Fruit fly (Drosophila melanogaster): ENCODE results near the gene TTLL4B.
A peak's percentile ranks its signal among the peaks of the same experiment; 100 is the strongest.

The TTLL4B gene

DNA sequence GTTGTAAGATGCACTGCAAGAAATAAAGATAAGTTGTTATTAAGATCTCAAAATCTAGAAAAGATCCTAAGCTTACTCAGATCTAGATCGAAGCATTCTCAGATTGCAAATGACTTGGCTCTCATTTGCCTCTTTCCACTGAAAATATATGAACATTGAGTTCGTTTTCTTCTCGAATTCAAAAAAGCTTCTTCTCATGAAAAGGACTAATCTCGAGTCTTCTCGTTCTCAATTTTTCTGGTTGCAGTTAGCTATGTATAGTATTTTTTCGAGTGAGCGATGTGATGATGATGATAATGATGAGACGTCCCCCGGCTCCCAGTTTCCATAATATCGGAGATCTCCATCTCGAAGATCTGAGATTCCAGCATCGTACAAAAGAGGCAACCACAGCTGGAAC lies 6.1 kb upstream of the TTLL4B start (continued):
- peak; percentile 36 for TF ChIP-seq dsx (GFP tag; optimal IDR thresholded peaks at IDR 0.05; ENCODE audit: poor library complexity, severe bottlenecking)
- peak; percentile 37 for TF ChIP-seq CG10631 (GFP tag; optimal IDR thresholded peaks at IDR 0.05)
- peak; percentile 59 for TF ChIP-seq topi (GFP tag; optimal IDR thresholded peaks at IDR 0.05)
- peak; percentile 19 for TF ChIP-seq Ets96B (tag; optimal IDR thresholded peaks at IDR 0.05)
- peak; percentile 44 for TF ChIP-seq cyc (GFP tag; optimal IDR thresholded peaks at IDR 0.05)
- TF ChIP-seq Sox14 (GFP tag; optimal IDR thresholded peaks at IDR 0.05) = peak; percentile 24
- TF ChIP-seq Sox102F (GFP tag; optimal IDR thresholded peaks at IDR 0.05) = peak; percentile 39
- TF ChIP-seq acj6 (GFP tag; optimal IDR thresholded peaks at IDR 0.05) = peak; percentile 42
- peak; percentile 25 for TF ChIP-seq fd59A (GFP tag; optimal IDR thresholded peaks at IDR 0.05)
- TF ChIP-seq fkh (GFP tag; optimal IDR thresholded peaks at IDR 0.05) = no peak
- TF ChIP-seq Hr38 (GFP tag; optimal IDR thresholded peaks at IDR 0.05) = no peak
- no peak for TF ChIP-seq CG7368 (GFP tag; optimal IDR thresholded peaks at IDR 0.05)
- no peak for TF ChIP-seq CG9139 (GFP tag; optimal IDR thresholded peaks at IDR 0.05)
- TF ChIP-seq ss (GFP tag; optimal IDR thresholded peaks at IDR 0.05) = peak; percentile 21 to 24
- TF ChIP-seq Ets21C (GFP tag; optimal IDR thresholded peaks at IDR 0.05) = no peak
- peak; percentile 44 for TF ChIP-seq Hr39 (GFP tag; optimal IDR thresholded peaks at IDR 0.05)
- peak; percentile 37 for TF ChIP-seq CG3032 (tag; optimal IDR thresholded peaks at IDR 0.05)
- TF ChIP-seq Eip93F (GFP tag; optimal IDR thresholded peaks at IDR 0.05) = no peak
- TF ChIP-seq achi (GFP tag; optimal IDR thresholded peaks at IDR 0.05) = peak; percentile 27
- TF ChIP-seq CG6854 (GFP tag; optimal IDR thresholded peaks at IDR 0.05) = no peak
- no peak for TF ChIP-seq CG11294 (GFP tag; IDR thresholded peaks at IDR 0.05)
- TF ChIP-seq CG1621 (tag; optimal IDR thresholded peaks at IDR 0.05) = no peak
- peak; percentile 13 for TF ChIP-seq CG34406 (GFP tag; optimal IDR thresholded peaks at IDR 0.05)
- no peak for TF ChIP-seq CG16779 (tag; optimal IDR thresholded peaks at IDR 0.05)
- peak; percentile 34 for TF ChIP-seq CG6792 (GFP tag; optimal IDR thresholded peaks at IDR 0.05)
- TF ChIP-seq CG6808 (GFP tag; optimal IDR thresholded peaks at IDR 0.05) = peak; percentile 16
- TF ChIP-seq CG31627 (GFP tag; optimal IDR thresholded peaks at IDR 0.05) = peak; percentile 35
- no peak for TF ChIP-seq net (GFP tag; optimal IDR thresholded peaks at IDR 0.05)
- no peak for TF ChIP-seq CG15336 (GFP tag; IDR thresholded peaks at IDR 0.05)
- TF ChIP-seq CG6163 (GFP tag; IDR thresholded peaks at IDR 0.05) = peak; percentile 37; the same call in 1 of the 3 replicates
- no peak for TF ChIP-seq dac (GFP tag; optimal IDR thresholded peaks at IDR 0.05)
- peak; percentile 34 for TF ChIP-seq CG10669 (GFP tag; optimal IDR thresholded peaks at IDR 0.05)

DNA sequence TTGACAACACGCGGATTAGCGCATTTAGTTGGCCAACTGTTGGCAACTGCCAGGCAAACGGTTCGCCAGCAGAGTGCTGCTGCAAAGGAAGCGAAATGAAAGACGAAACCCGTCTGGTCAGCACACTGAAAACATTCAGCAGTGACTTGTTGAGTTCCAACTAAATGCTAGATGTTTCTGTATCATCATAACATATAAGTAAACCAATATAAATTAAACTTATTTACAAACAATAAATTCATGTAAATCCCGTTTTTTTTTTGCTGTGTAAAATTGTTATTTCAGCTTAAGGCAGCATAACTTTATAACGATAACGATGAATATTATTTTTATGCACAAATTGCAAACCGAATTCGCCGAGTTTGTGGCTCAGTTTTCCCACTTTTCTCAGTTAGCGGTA lies 4.3 kb upstream of the TTLL4B start:
- peak; percentile 26 for TF ChIP-seq dac (GFP tag; optimal IDR thresholded peaks at IDR 0.05)
- TF ChIP-seq eg (GFP tag; IDR thresholded peaks at IDR 0.05) = peak; percentile 71
- peak; percentile 45 for TF ChIP-seq Hr39 (GFP tag; optimal IDR thresholded peaks at IDR 0.05)
- TF ChIP-seq CG8632 (GFP tag; optimal IDR thresholded peaks at IDR 0.05) = peak; percentile 7
- TF ChIP-seq CG6163 (GFP tag; IDR thresholded peaks at IDR 0.05) = peak; percentile 71
- TF ChIP-seq Lpt (GFP tag; optimal IDR thresholded peaks at IDR 0.05) = peak; percentile 13
- TF ChIP-seq fd85E (GFP tag; optimal IDR thresholded peaks at IDR 0.05) = no peak
- peak; percentile 47 for TF ChIP-seq lz (GFP tag; optimal IDR thresholded peaks at IDR 0.05)
- no peak for TF ChIP-seq CG11762 (GFP tag; optimal IDR thresholded peaks at IDR 0.05; ENCODE audit: insufficient read depth)
- peak; percentile 23 for TF ChIP-seq vri (GFP tag; optimal IDR thresholded peaks at IDR 0.05)
- no peak for TF ChIP-seq dsx (GFP tag; optimal IDR thresholded peaks at IDR 0.05; ENCODE audit: poor library complexity, severe bottlenecking)
- peak; percentile 62 for TF ChIP-seq esn (GFP tag; optimal IDR thresholded peaks at IDR 0.05)
- peak; percentile 28 for TF ChIP-seq CG6792 (GFP tag; optimal IDR thresholded peaks at IDR 0.05)
- peak; percentile 50 for TF ChIP-seq pdm3 (GFP tag; optimal IDR thresholded peaks at IDR 0.05)
- no peak for TF ChIP-seq CG7368 (GFP tag; optimal IDR thresholded peaks at IDR 0.05)
- no peak for TF ChIP-seq CG11902 (GFP tag; optimal IDR thresholded peaks at IDR 0.05)
- peak; percentile 59 for TF ChIP-seq OdsH (GFP tag; optimal IDR thresholded peaks at IDR 0.05)
- peak; percentile 72 for TF ChIP-seq CG32006 (GFP tag; optimal IDR thresholded peaks at IDR 0.05)
- no peak for TF ChIP-seq Hr38 (GFP tag; optimal IDR thresholded peaks at IDR 0.05)
- no peak for TF ChIP-seq CG16779 (tag; optimal IDR thresholded peaks at IDR 0.05)
- peak; percentile 28 for TF ChIP-seq cyc (GFP tag; optimal IDR thresholded peaks at IDR 0.05)
- TF ChIP-seq Sox14 (GFP tag; optimal IDR thresholded peaks at IDR 0.05) = peak; percentile 38
- TF ChIP-seq CG31627 (GFP tag; optimal IDR thresholded peaks at IDR 0.05) = peak; percentile 39
- TF ChIP-seq CG10631 (GFP tag; optimal IDR thresholded peaks at IDR 0.05) = peak; percentile 47
- peak; percentile 39 for TF ChIP-seq CG10669 (GFP tag; optimal IDR thresholded peaks at IDR 0.05)
- peak; percentile 38 for TF ChIP-seq topi (GFP tag; optimal IDR thresholded peaks at IDR 0.05)
- TF ChIP-seq ss (GFP tag; optimal IDR thresholded peaks at IDR 0.05) = no peak
- TF ChIP-seq Blimp-1 (GFP tag; optimal IDR thresholded peaks at IDR 0.05) = no peak
- TF ChIP-seq CG15336 (GFP tag; IDR thresholded peaks at IDR 0.05) = peak; percentile 76
- TF ChIP-seq CG6276 (GFP tag; optimal IDR thresholded peaks at IDR 0.05) = peak; percentile 51
- peak; percentile 62 for TF ChIP-seq Hr4 (GFP tag; optimal IDR thresholded peaks at IDR 0.05)
- no peak for TF ChIP-seq CG6854 (GFP tag; optimal IDR thresholded peaks at IDR 0.05)
- TF ChIP-seq Ets21C (GFP tag; optimal IDR thresholded peaks at IDR 0.05) = peak; percentile 15
- TF ChIP-seq Sox102F (GFP tag; optimal IDR thresholded peaks at IDR 0.05) = peak; percentile 48
- peak; percentile 38 for TF ChIP-seq CG34406 (GFP tag; optimal IDR thresholded peaks at IDR 0.05)
- TF ChIP-seq CG3032 (tag; optimal IDR thresholded peaks at IDR 0.05) = peak; percentile 16
